Fruit fly (Drosophila melanogaster) whole organism, embryonic: ENCODE measurements around the gene CG13893.
A peak's percentile ranks its signal among the peaks of the same experiment; 100 is the strongest.

Experiments
- Abd-B ChIP-seq: fragments of 200-800 bp; sonication (Bioruptor generic); optimal IDR thresholded peaks from 2 replicates; lab custom pipeline; 2018; ENCODE audit warnings: missing biosample characterization, mild to moderate bottlenecking, missing genetic modification characterization, moderate library complexity
- Blimp-1 ChIP-seq: fragments of 200-800 bp; sonication (Bioruptor generic); optimal IDR thresholded peaks from 3 replicates; lab custom pipeline; 2018; ENCODE audit warnings: missing biosample characterization, missing genetic modification characterization, mild to moderate bottlenecking, moderate library complexity, missing genetic modification reagents
- CG11695 ChIP-seq: fragments of 200-800 bp; sonication (Bioruptor generic); IDR thresholded peaks from 3 replicates; pipeline ENCODE4 v1.3.6; 2022; ENCODE audit warnings: missing biosample characterization, missing genetic modification characterization
- CG12104 ChIP-seq: fragments of 200-800 bp; sonication (Bioruptor generic); optimal IDR thresholded peaks from 3 replicates; lab custom pipeline; 2016; ENCODE audit warnings: missing biosample characterization, missing genetic modification characterization
- CG13775 ChIP-seq: fragments of 200-800 bp; sonication (Bioruptor generic); optimal IDR thresholded peaks from 3 replicates; lab custom pipeline; 2017; ENCODE audit warnings: missing biosample characterization, mild to moderate bottlenecking, missing genetic modification characterization
- CG14014 ChIP-seq: fragments of 200-800 bp; sonication (Bioruptor generic); IDR thresholded peaks from 2 replicates; pipeline ENCODE4 v1.3.6; 2022; ENCODE audit warnings: missing biosample characterization, missing genetic modification characterization
- CG14050 ChIP-seq: fragments of 200-800 bp; sonication (Bioruptor generic); IDR thresholded peaks from 3 replicates; pipeline ENCODE4 v1.3.6; 2022; ENCODE audit warnings: missing biosample characterization, missing genetic modification characterization
- CG15514 ChIP-seq: fragments of 200-800 bp; sonication (Bioruptor generic); optimal IDR thresholded peaks from 3 replicates; lab custom pipeline; 2017; ENCODE audit warnings: missing biosample characterization, missing genetic modification characterization, mild to moderate bottlenecking, moderate library complexity, missing genetic modification reagents
- CG15696 ChIP-seq: fragments of 200-800 bp; sonication (Bioruptor generic); optimal IDR thresholded peaks from 2 replicates; lab custom pipeline; 2019; ENCODE audit warnings: missing biosample characterization, mild to moderate bottlenecking, missing genetic modification characterization, moderate library complexity
- CG16779 ChIP-seq: fragments of 200-800 bp; sonication (Bioruptor generic); IDR thresholded peaks from 2 replicates; pipeline ENCODE4 v1.3.6; 2022; ENCODE audit warnings: missing biosample characterization, missing genetic modification characterization
- CG16863 ChIP-seq: fragments of 200-800 bp; sonication (Bioruptor generic); optimal IDR thresholded peaks from 3 replicates; lab custom pipeline; 2016; ENCODE audit warnings: missing biosample characterization, missing genetic modification characterization
- CG17361 ChIP-seq: fragments of 200-800 bp; sonication (Bioruptor generic); IDR thresholded peaks from 3 replicates; pipeline ENCODE4 v1.3.6; 2022; ENCODE audit warnings: missing biosample characterization, missing genetic modification characterization
- CG17829 ChIP-seq: fragments of 200-800 bp; optimal IDR thresholded peaks from 2 replicates; lab custom pipeline; 2019; ENCODE audit warnings: missing biosample characterization, mild to moderate bottlenecking, missing genetic modification characterization, moderate library complexity
- CG2116 ChIP-seq: fragments of 200-800 bp; sonication (Bioruptor generic); optimal IDR thresholded peaks from 3 replicates; lab custom pipeline; 2018; ENCODE audit warnings: missing biosample characterization, mild to moderate bottlenecking, missing genetic modification characterization
- CG30403 ChIP-seq: fragments of 200-800 bp; sonication (Bioruptor generic); optimal IDR thresholded peaks from 3 replicates; lab custom pipeline; 2016; ENCODE audit warnings: missing biosample characterization, missing genetic modification characterization
- CG31388 ChIP-seq: fragments of 200-800 bp; sonication (Bioruptor generic); optimal IDR thresholded peaks from 2 replicates; lab custom pipeline; 2016; ENCODE audit warnings: missing biosample characterization, missing genetic modification characterization
- CG4360 ChIP-seq: fragments of 200-800 bp; sonication (Bioruptor generic); IDR thresholded peaks from 2 replicates; pipeline ENCODE4 v1.3.6; 2022; ENCODE audit warnings: missing biosample characterization, missing genetic modification characterization
- CG4404 ChIP-seq: fragments of 200-800 bp; sonication (Bioruptor generic); IDR thresholded peaks from 2 replicates; pipeline ENCODE4 v1.3.6; 2022; ENCODE audit warnings: missing biosample characterization, missing genetic modification characterization
- CG6765 ChIP-seq: fragments of 200-800 bp; sonication (Bioruptor generic); optimal IDR thresholded peaks from 3 replicates; lab custom pipeline; 2017; ENCODE audit warnings: missing biosample characterization, mild to moderate bottlenecking, missing genetic modification characterization
- CG7745 ChIP-seq: fragments of 200-800 bp; sonication (Bioruptor generic); optimal IDR thresholded peaks from 2 replicates; lab custom pipeline; 2018; ENCODE audit warnings: missing biosample characterization, mild to moderate bottlenecking, missing genetic modification characterization, moderate library complexity
- CG8359 ChIP-seq: fragments of 200-800 bp; sonication (Bioruptor generic); optimal IDR thresholded peaks from 2 replicates; lab custom pipeline; 2017; ENCODE audit warnings: missing biosample characterization, mild to moderate bottlenecking, missing genetic modification characterization, borderline replicate concordance
- CG8478 ChIP-seq: fragments of >200 bp; optimal IDR thresholded peaks from 2 replicates; lab custom pipeline; 2018
- Hey ChIP-seq: fragments of 200-800 bp; sonication (Bioruptor generic); optimal IDR thresholded peaks from 3 replicates; lab custom pipeline; 2018; ENCODE audit warnings: missing biosample characterization, mild to moderate bottlenecking, missing genetic modification characterization
- PHDP ChIP-seq: fragments of 200-800 bp; sonication (Bioruptor generic); optimal IDR thresholded peaks from 3 replicates; lab custom pipeline; 2018; ENCODE audit warnings: missing biosample characterization, mild to moderate bottlenecking, missing genetic modification characterization, moderate library complexity
- Spps ChIP-seq: fragments of 200-800 bp; sonication (Bioruptor generic); optimal IDR thresholded peaks from 2 replicates; lab custom pipeline; 2018; ENCODE audit warnings: missing biosample characterization, mild to moderate bottlenecking, missing genetic modification characterization
- TFAM ChIP-seq: fragments of 200-800 bp; sonication (Bioruptor generic); optimal IDR thresholded peaks from 2 replicates; lab custom pipeline; 2017; ENCODE audit warnings: missing biosample characterization, missing genetic modification characterization, inconsistent platforms
- al ChIP-seq: fragments of 200-800 bp; sonication (Bioruptor generic); IDR thresholded peaks from 2 replicates; pipeline ENCODE4 v1.3.6; 2022; ENCODE audit warnings: missing biosample characterization, missing genetic modification characterization
- bigmax ChIP-seq: fragments of 200-800 bp; sonication (Bioruptor generic); optimal IDR thresholded peaks from 2 replicates; lab custom pipeline; 2018; ENCODE audit warnings: missing biosample characterization, mild to moderate bottlenecking, missing genetic modification characterization
- cad ChIP-seq: fragments of >200 bp; optimal IDR thresholded peaks from 2 replicates; lab custom pipeline; 2017; ENCODE audit warnings: missing biosample characterization, missing genetic modification characterization
- chif ChIP-seq, 2 experiments: fragments of 200-800 bp; sonication (Bioruptor generic); optimal IDR thresholded peaks; 3 replicates each; lab custom pipeline; 2016; ENCODE audit warnings: missing biosample characterization in 2 of 2, missing genetic modification characterization in 2 of 2
- crol ChIP-seq: fragments of 200-800 bp; sonication (Bioruptor generic); IDR thresholded peaks from 2 replicates; pipeline ENCODE4 v1.3.6; 2022; ENCODE audit warnings: missing biosample characterization, missing genetic modification characterization
- en ChIP-seq: fragments of 200-800 bp; sonication (Bioruptor generic); optimal IDR thresholded peaks from 2 replicates; lab custom pipeline; 2016; ENCODE audit warnings: missing biosample characterization, missing genetic modification characterization
- gcm2 ChIP-seq: fragments of 200-800 bp; sonication (Bioruptor generic); optimal IDR thresholded peaks from 2 replicates; lab custom pipeline; 2016; ENCODE audit warnings: missing biosample characterization, missing genetic modification characterization
- gt ChIP-seq: fragments of 200-800 bp; sonication (Bioruptor generic); IDR thresholded peaks from 2 replicates; pipeline ENCODE4 v1.3.6; 2022; ENCODE audit warnings: missing biosample characterization, missing genetic modification characterization
- jigr1 ChIP-seq: fragments of 200-800 bp; sonication (Bioruptor generic); IDR thresholded peaks from 3 replicates; pipeline ENCODE4 v1.3.6; 2022; ENCODE audit warnings: missing biosample characterization, missing genetic modification characterization
- kni ChIP-seq: fragments of 200-800 bp; sonication (Bioruptor generic); optimal IDR thresholded peaks from 3 replicates; lab custom pipeline; 2017; ENCODE audit warnings: mild to moderate bottlenecking, missing biosample characterization, missing genetic modification reagents, missing genetic modification characterization
- lmd ChIP-seq: fragments of 200-800 bp; sonication (Bioruptor generic); IDR thresholded peaks from 2 replicates; pipeline ENCODE4 v1.3.6; 2022; ENCODE audit warnings: missing biosample characterization, missing genetic modification characterization
- mld ChIP-seq: fragments of 200-800 bp; sonication (Bioruptor generic); IDR thresholded peaks from 3 replicates; pipeline ENCODE4 v1.3.6; 2022; ENCODE audit warnings: missing biosample characterization, missing genetic modification characterization; ENCODE audit not compliant: partially characterized antibody
- pnt ChIP-seq: fragments of 200-800 bp; sonication (Bioruptor generic); optimal IDR thresholded peaks from 3 replicates; lab custom pipeline; 2016; ENCODE audit warnings: missing biosample characterization, missing genetic modification characterization
- pros ChIP-seq: fragments of 200-800 bp; sonication (Bioruptor generic); optimal IDR thresholded peaks from 3 replicates; lab custom pipeline; 2019; ENCODE audit warnings: missing biosample characterization, mild to moderate bottlenecking, missing genetic modification characterization, moderate library complexity
- scrt ChIP-seq: fragments of 200-800 bp; sonication (Bioruptor generic); optimal IDR thresholded peaks from 2 replicates; lab custom pipeline; 2018; ENCODE audit warnings: missing biosample characterization, mild to moderate bottlenecking, missing genetic modification characterization, moderate library complexity
- sim ChIP-seq: fragments of 200-800 bp; sonication (Bioruptor generic); IDR thresholded peaks from 2 replicates; pipeline ENCODE4 v1.3.6; 2022; ENCODE audit warnings: missing biosample characterization, missing genetic modification characterization
- sna ChIP-seq: fragments of 200-800 bp; sonication (Bioruptor generic); IDR thresholded peaks from 2 replicates; pipeline ENCODE4 v1.3.6; 2022; ENCODE audit warnings: missing biosample characterization, missing genetic modification characterization; ENCODE audit not compliant: partially characterized antibody
- so ChIP-seq: fragments of 200-800 bp; sonication (Bioruptor generic); IDR thresholded peaks from 3 replicates; pipeline ENCODE4 v1.3.6; 2022; ENCODE audit warnings: missing biosample characterization, missing genetic modification characterization
- stc ChIP-seq: fragments of 200-800 bp; sonication (Bioruptor generic); IDR thresholded peaks from 2 replicates; pipeline ENCODE4 v1.3.6; 2022; ENCODE audit warnings: missing biosample characterization, missing genetic modification characterization
- sug ChIP-seq: fragments of 200-800 bp; optimal IDR thresholded peaks from 2 replicates; lab custom pipeline; 2019; ENCODE audit warnings: missing biosample characterization, mild to moderate bottlenecking, missing genetic modification characterization, moderate library complexity
- tll ChIP-seq, 2 experiments: fragments of 200-800 bp in 1 of 2; fragments of >200 bp in 1 of 2; sonication (Bioruptor generic) in 1 of 2; optimal IDR thresholded peaks; 2 replicates each; lab custom pipeline; 2017 to 2019; ENCODE audit warnings: missing biosample characterization in 2 of 2, missing genetic modification characterization in 2 of 2, mild to moderate bottlenecking in 1 of 2, moderate library complexity in 1 of 2
- trem ChIP-seq: fragments of 200-800 bp; optimal IDR thresholded peaks from 3 replicates; lab custom pipeline; 2019; ENCODE audit warnings: missing biosample characterization, mild to moderate bottlenecking, missing genetic modification characterization, moderate library complexity
- vfl ChIP-seq: fragments of 200-800 bp; sonication (Bioruptor generic); optimal IDR thresholded peaks from 2 replicates; lab custom pipeline; 2016; ENCODE audit warnings: missing biosample characterization, missing genetic modification characterization
- z ChIP-seq: fragments of 200-800 bp; sonication (Bioruptor generic); IDR thresholded peaks from 3 replicates; pipeline ENCODE4 v1.3.6; 2022; ENCODE audit warnings: missing biosample characterization, missing genetic modification characterization

Gene CG13893

dm6 chr3L:640324-640974, 36.6 kb upstream of the CG13893 start (continued):
- TF ChIP-seq PHDP (tag; lab: Kevin White, UChicago) = peak; percentile 78
- TF ChIP-seq CG2116 = peak; percentile 54
- no peak for TF ChIP-seq sna
- TF ChIP-seq so (GFP tag; lab: Robert Waterston, UW) = peak; percentile 73
- TF ChIP-seq bigmax (GFP tag; lab: Kevin White, UChicago) = no peak
- TF ChIP-seq crol (GFP tag; lab: Robert Waterston, UW) = peak; percentile 63
- peak; percentile 97 for TF ChIP-seq pros (GFP tag; lab: Kevin White, UChicago)
- peak; percentile 86 for TF ChIP-seq CG17361 (GFP tag; lab: Robert Waterston, UW)
- no peak for TF ChIP-seq vfl
- peak; percentile 62; the same call in 1 of the 2 replicates for TF ChIP-seq stc (GFP tag; lab: Robert Waterston, UW)
- peak; percentile 71 for TF ChIP-seq CG6765 (GFP tag; lab: Kevin White, UChicago)
- TF ChIP-seq CG11695 (GFP tag; lab: Robert Waterston, UW) = peak; percentile 75; the same call in 2 of the 3 replicates
- peak; percentile 54 for TF ChIP-seq CG7745 (tag; lab: Kevin White, UChicago)
- TF ChIP-seq CG8359 = peak; percentile 83
- TF ChIP-seq CG8478 = no peak
- peak; percentile 76 for TF ChIP-seq sim
- TF ChIP-seq trem = peak; percentile 90
- no peak for TF ChIP-seq jigr1 (GFP tag; lab: Robert Waterston, UW)
- TF ChIP-seq gcm2 (GFP tag; lab: Kevin White, UChicago) = peak; percentile 80
- TF ChIP-seq lmd (GFP tag; lab: Robert Waterston, UW) = peak; percentile 79
- TF ChIP-seq CG30403 (GFP tag; lab: Kevin White, UChicago) = peak; percentile 86
- peak; percentile 88 for TF ChIP-seq CG16863 (GFP tag; lab: Kevin White, UChicago)
- TF ChIP-seq kni (GFP tag; lab: Kevin White, UChicago) = peak; percentile 86
- peak; percentile 74 for TF ChIP-seq en (GFP tag; lab: Kevin White, UChicago)
- peak; percentile 48 for TF ChIP-seq CG14014 (GFP tag; lab: Robert Waterston, UW)
- peak; percentile 90 for TF ChIP-seq Spps
- peak; percentile 65 for TF ChIP-seq scrt (GFP tag; lab: Kevin White, UChicago)
- TF ChIP-seq Hey (tag; lab: Kevin White, UChicago) = peak; percentile 51
- peak; percentile 92 for TF ChIP-seq CG17829 (tag; lab: Kevin White, UChicago)
- peak; percentile 76 for TF ChIP-seq TFAM
- TF ChIP-seq CG16779 = no peak
- no peak; the same call in 2 of the 3 replicates for TF ChIP-seq CG14050 (GFP tag; lab: Robert Waterston, UW)
- peak; percentile 45 for TF ChIP-seq CG31388 (GFP tag; lab: Kevin White, UChicago)
- TF ChIP-seq Blimp-1 (GFP tag; lab: Kevin White, UChicago) = peak; percentile 82
- TF ChIP-seq tll (GFP tag; optimal IDR thresholded peaks at IDR 0.05; lab: Kevin White, UChicago) = peak; percentile 76 to 87
- peak; percentile 7; the same call in 1 of the 2 replicates for TF ChIP-seq CG4360 (GFP tag; lab: Robert Waterston, UW)
- TF ChIP-seq z (GFP tag; lab: Robert Waterston, UW) = peak; percentile 7; the same call in 1 of the 3 replicates
- peak; percentile 84 for TF ChIP-seq pnt (GFP tag; lab: Kevin White, UChicago)
- peak; percentile 15 for TF ChIP-seq cad (GFP tag; lab: Kevin White, UChicago)
- TF ChIP-seq chif (GFP tag; optimal IDR thresholded peaks at IDR 0.05; lab: Kevin White, UChicago) = peak; percentile 78 to 93
- TF ChIP-seq CG13775 (GFP tag; lab: Kevin White, UChicago) = peak; percentile 86
- TF ChIP-seq gt = no peak
- TF ChIP-seq CG4404 = peak; percentile 82
- TF ChIP-seq CG15514 (GFP tag; lab: Kevin White, UChicago) = peak; percentile 49
- TF ChIP-seq CG12104 = peak; percentile 61
- peak; percentile 39; the same call in 1 of the 2 replicates for TF ChIP-seq al (GFP tag; lab: Robert Waterston, UW)
- peak; percentile 96 for TF ChIP-seq CG15696
- TF ChIP-seq Abd-B (GFP tag; lab: Kevin White, UChicago) = peak; percentile 66
- TF ChIP-seq sug (tag; lab: Kevin White, UChicago) = peak; percentile 21
- TF ChIP-seq mld (GFP tag; lab: Robert Waterston, UW) = no peak
